Comparison of ENCODE assay signal across 1 fruit fly cellular context in the genomic region with DNA sequence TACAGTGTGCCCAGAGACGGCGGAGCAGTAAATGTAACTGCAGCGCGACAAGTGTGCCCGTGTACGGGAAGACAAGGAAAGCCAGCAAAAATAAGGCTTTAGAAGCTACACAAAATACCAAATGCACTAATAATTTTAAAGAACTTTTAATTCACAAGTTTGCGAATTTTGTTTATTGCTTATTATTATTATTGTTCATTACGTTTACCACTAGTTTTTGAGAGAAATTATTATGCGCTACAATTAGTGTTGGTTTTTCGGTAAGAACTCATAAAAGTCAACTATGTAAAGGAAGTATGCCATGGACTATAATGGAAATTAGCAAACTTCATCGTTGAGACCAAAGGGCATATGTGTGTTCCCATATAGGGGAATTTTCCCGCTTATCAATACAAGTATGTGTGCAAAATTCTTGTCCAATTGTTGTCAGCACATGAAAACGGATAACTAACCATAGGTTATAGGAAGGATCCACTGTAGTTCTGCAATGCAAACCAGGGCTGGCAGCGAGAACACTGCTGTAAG.
TF ChIP-seq lines count a peak whose summit lies in the region.

schlank (minus strand) TSS at position 42 of the 525 bp plus-strand sequence.

TF ChIP-seq in whole organism, embryonic, 481 proteins besides CTCF, POLR2A, EP300 and RAD21 (continued from another document):
- peak; percentile 66 for TF ChIP-seq ken (GFP tag; IDR thresholded peaks at IDR 0.05; lab: Robert Waterston, UW)
- peak; percentile 16 for TF ChIP-seq CG7556 (GFP tag; optimal IDR thresholded peaks at IDR 0.05; lab: Kevin White, UChicago)
- TF ChIP-seq CG34376 (GFP tag; optimal IDR thresholded peaks at IDR 0.05; lab: Kevin White, UChicago) = no peak
- no peak for TF ChIP-seq emc (GFP tag; optimal IDR thresholded peaks at IDR 0.05; lab: Kevin White, UChicago)
- no peak for TF ChIP-seq GATAe (GFP tag; conservative IDR thresholded peaks at IDR 0.05; lab: Robert Waterston, UW)
- no peak for TF ChIP-seq CG4730 (GFP tag; IDR thresholded peaks at IDR 0.05; lab: Robert Waterston, UW)
- TF ChIP-seq CG8944 (GFP tag; optimal IDR thresholded peaks at IDR 0.05; lab: Kevin White, UChicago) = peak; percentile 55
- 0 out of 2 replicates have a peak, but pooled peaks have one; percentile 29 for TF ChIP-seq peb (GFP tag; IDR thresholded peaks at IDR 0.05; lab: Robert Waterston, UW)
- TF ChIP-seq hkb (optimal IDR thresholded peaks at IDR 0.05; lab: Kevin White, UChicago) = no peak
- TF ChIP-seq hkb (GFP tag; IDR thresholded peaks at IDR 0.05; lab: Robert Waterston, UW) = no peak
- TF ChIP-seq pita (GFP tag; optimal IDR thresholded peaks at IDR 0.05; lab: Kevin White, UChicago) = no peak
- no peak for TF ChIP-seq sqz (GFP tag; optimal IDR thresholded peaks at IDR 0.05; lab: Kevin White, UChicago)
- no peak for TF ChIP-seq toy (GFP tag; IDR thresholded peaks at IDR 0.05; lab: Robert Waterston, UW)
